Worm (Caenorhabditis elegans) whole organism, dauer: ENCODE data around the gene mdt-1.2.

Source experiments
- unc-62 ChIP-seq: sonication (generic microtip); optimal IDR thresholded peaks from 2 replicates; lab custom pipeline; 2017; ENCODE audit warnings: missing biosample characterization, missing genetic modification reagents, missing genetic modification characterization

Gene mdt-1.2

DNA sequence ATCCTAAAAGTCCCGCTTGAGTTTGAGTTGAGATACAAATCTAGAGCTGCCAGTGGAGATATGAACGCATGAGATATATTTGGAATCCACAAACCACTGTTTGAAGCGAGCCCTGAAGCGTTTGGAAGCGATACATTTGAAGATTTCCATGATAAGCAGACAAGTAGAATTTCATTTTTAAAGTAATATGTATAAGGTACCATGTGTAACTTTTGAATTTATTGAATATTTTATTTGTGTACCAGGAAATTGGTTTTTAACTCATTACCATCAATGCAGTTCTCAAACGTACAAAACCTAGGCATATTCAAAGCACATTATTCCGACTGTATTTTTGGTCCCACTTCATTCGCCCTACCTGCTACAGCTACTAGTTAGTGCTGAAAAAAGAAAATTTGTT lies 26.9 kb downstream of the mdt-1.2 start, which contains the start of gene B0302.2:
B0302.2 (plus strand) TSS at position 301 of the 400 bp plus-strand sequence.
- no peak for TF ChIP-seq unc-62 (GFP tag; lab: Kevin White, UChicago)

DNA sequence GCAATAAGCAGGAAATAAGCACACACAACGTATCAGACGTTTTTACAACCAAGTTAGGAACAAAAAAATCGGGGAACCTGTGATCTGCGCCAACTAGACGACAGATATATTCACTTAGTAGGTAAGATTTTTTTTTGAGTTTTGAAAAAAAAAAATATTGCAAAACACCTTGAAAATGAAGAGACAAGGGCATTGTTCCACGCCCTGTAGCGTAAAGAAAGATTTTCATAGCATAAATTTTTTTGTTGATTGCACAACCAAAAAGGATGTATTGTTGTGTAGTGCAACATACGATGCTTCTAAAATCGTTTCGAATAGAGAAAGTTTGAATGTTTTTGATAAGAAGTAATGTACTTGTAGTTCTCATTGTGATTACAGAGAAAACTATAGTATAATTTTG lies 28.8 kb downstream of the mdt-1.2 start:
- no peak for TF ChIP-seq unc-62 (GFP tag; lab: Kevin White, UChicago)

DNA sequence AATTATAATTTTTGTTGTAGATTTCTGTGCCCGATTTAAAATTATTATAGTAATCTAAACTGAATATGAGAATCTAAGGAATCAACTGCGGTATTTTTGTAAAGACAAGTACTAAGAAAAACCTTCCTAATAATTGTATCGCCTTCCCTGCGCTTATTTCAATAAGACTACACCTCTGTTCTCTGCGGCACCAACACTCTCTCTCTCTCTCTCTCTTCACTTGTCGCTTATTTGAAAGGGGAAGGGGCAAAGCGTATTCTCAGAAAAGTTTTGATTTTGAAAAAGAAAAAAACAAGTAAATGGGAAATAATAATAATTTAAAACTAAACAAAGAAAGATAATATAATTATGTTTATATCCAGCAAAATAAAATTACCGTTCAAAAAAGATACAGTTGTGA lies 29.9 kb downstream of the mdt-1.2 start:
- no peak for TF ChIP-seq unc-62 (GFP tag; lab: Kevin White, UChicago)

DNA sequence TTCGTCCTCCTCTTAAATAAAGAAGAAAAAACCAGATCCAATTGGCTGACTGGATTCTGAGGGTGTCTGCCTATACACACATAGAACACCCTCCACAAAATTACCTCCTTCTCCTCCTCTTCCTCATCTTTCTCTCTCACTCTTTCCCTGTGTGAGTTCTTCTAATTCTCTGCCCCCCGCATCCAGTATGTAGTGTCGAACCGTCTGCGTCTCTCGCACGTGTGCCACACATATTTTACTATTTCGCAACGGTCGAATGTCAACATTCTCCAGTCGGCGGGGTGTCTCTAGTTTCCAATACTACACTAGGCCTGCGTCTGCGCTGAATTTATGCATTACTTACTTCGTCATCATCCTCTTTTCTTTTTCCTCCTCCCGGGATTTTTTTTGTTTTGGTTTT lies 33.0 kb downstream of the mdt-1.2 start:
- no peak for TF ChIP-seq unc-62 (GFP tag; lab: Kevin White, UChicago)

DNA sequence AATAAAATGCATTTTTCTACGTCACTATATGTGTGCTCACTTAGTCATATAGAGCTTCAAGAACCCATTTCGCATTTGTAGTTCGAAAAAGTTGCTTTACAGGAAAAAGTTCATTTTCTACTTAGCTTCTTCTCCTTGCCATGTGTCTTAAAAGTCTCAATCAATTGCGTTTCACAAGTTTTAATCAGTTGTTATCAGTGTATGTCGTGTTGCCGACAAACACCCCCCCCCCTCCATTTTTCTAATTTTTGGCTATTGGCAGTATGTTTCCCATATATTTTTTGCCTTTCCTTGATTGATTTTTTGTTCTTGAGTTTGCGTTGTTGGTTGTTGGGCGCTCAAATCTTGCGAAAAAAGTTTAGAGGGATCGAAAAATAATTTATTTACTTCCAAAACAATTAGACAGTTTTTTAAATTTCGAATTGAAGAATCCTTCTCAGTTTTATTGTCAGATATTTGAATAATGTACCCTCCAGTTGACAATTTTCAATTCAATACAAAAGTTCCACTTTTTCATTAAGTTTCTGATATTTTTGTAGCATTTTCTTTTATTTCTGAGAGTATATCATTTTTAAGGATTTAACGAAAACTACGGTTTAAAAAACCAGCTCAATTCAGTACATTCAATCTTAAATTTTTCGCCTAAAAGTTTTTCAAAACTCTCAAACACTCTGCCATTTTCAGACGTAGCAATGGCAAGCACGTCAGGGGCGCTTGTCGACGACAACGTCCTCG lies 34.5 kb downstream of the mdt-1.2 start, which contains the start of gene sid-3:
sid-3 (plus strand) TSS at position 685 of the 735 bp plus-strand sequence.
- TF ChIP-seq unc-62 (GFP tag; lab: Kevin White, UChicago) = no peak

DNA sequence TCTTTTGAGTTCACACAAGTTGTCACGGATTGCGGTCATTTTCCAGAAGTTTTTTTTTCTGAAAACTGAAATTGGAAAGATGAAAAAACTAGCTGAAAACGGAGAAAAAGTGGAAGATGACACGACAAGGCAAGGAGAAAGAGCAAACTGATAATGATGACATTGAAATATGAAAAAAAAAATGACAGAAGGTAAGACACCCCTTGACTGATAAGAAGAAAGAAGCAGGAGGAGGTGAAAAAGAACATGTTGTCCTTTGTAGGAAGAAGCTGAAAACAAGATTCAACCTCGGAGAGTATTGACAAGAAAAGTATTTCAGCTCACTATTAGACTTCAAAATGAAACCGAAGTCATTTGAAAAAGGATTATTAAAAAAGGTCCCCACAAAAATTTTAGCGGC lies 43.8 kb downstream of the mdt-1.2 start, which contains the start of gene B0302.5:
B0302.5 (minus strand) TSS at position 58 of the 400 bp plus-strand sequence.
- no peak for TF ChIP-seq unc-62 (GFP tag; lab: Kevin White, UChicago)

DNA sequence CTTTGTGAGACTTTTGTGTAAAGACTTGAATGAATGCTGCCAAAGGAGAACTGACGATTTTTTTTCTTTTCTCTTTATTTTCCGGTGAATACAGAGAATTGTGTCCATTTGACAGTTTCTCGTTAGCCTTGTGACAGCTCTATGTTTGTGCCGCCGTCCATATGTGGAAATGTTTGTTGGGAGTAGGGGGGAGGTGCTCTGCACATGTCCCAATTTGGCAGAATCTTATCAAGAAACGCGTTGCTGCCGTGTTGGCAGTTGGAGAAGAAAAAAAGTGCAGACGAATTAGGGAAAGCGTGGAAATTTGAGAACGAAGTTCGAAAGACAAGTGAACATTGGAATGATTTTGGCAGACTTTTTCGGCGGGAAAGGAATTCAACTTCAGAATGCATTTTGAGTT lies 46.5 kb downstream of the mdt-1.2 start:
- TF ChIP-seq unc-62 (GFP tag; lab: Kevin White, UChicago) = no peak

DNA sequence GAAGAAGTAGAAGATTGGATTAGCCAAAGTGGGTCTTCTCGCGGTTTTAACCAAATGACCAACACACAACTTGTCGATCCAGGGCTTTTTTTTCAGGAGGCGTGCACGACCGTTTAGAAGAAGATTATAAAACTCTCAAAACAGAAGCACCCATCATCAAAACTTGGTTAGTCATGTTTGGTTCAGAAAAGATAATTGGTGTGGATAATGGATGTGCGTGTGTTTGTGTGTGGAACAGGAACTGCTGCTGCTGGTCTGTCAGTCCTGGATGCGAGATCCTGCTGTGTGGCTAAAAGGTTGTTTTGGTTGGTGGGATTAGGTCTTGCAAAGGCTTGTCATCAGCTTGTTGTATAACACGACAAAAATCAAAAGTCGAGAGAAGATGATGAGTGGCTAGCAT lies 52.1 kb downstream of the mdt-1.2 start:
- TF ChIP-seq unc-62 (GFP tag; lab: Kevin White, UChicago) = no peak
